Worm (Caenorhabditis elegans): Measurements from ENCODE around the gene obr-1.

- no peak for TF ChIP-seq fos-1 (tag; optimal IDR thresholded peaks at IDR 0.05)
- TF ChIP-seq ztf-11 (tag; optimal IDR thresholded peaks at IDR 0.05): no peak
- no peak for TF ChIP-seq skn-1 (tag; optimal IDR thresholded peaks at IDR 0.05)
- no peak for TF ChIP-seq ama-1 (optimal IDR thresholded peaks at IDR 0.05)
- no peak for TF ChIP-seq ztf-4 (tag; optimal IDR thresholded peaks at IDR 0.05)
- no peak for TF ChIP-seq lsy-2 (tag; optimal IDR thresholded peaks at IDR 0.05)
- no peak for TF ChIP-seq egl-27 (tag; optimal IDR thresholded peaks at IDR 0.05)
- TF ChIP-seq elt-3 (tag; optimal IDR thresholded peaks at IDR 0.05): no peak
- no peak for TF ChIP-seq nhr-237 (tag; optimal IDR thresholded peaks at IDR 0.05)
- no peak for TF ChIP-seq mdl-1 (tag; optimal IDR thresholded peaks at IDR 0.05)
- TF ChIP-seq ceh-16 (tag; optimal IDR thresholded peaks at IDR 0.05): no peak
- no peak for TF ChIP-seq snpc-4 (tag; optimal IDR thresholded peaks at IDR 0.05)
- TF ChIP-seq zag-1 (tag; optimal IDR thresholded peaks at IDR 0.05): no peak
These were observed 43.7 kb downstream of the obr-1 start, which contains the start of gene tbx-37 for ce11 chrIII:11227025-11227424.
